Worm (Caenorhabditis elegans) whole organism, L4 larva: ENCODE measurements around the gene cutl-12.

Experiments used
- F49E8.2 ChIP-seq: sonication (generic microtip); optimal IDR thresholded peaks from 2 replicates; lab custom pipeline; 2016; ENCODE audit warnings: missing compliant biosample characterization, mild to moderate bottlenecking, missing genetic modification characterization, borderline replicate concordance
- hif-1 ChIP-seq, 2 experiments: sonication (generic microtip); optimal IDR thresholded peaks; 2 replicates each; lab custom pipeline; 2016 to 2017; ENCODE audit warnings: missing compliant biosample characterization in 2 of 2, missing genetic modification characterization in 2 of 2, missing genetic modification reagents in 2 of 2, missing genotype in 2 of 2, mild to moderate bottlenecking in 1 of 2
- lin-15B ChIP-seq: fragments of 150-350 bp; sonication (generic microtip); optimal IDR thresholded peaks from 3 replicates; lab custom pipeline; 2014; ENCODE audit warnings: missing biosample characterization, missing genetic modification characterization
- pha-4 ChIP-seq, 2 experiments: fragments of 150-350 bp in 1 of 2; fragments of 200-800 bp in 1 of 2; sonication (Bioruptor generic) in 1 of 2; IDR thresholded peaks in 1 of 2; optimal IDR thresholded peaks in 1 of 2; 2 replicates each; pipeline versions ENCODE4 v1.3.6 to Lab custom; 2014 to 2022; ENCODE audit warnings: missing genetic modification characterization in 2 of 2, missing genetic modification reagents in 2 of 2, missing biosample characterization in 1 of 2, missing compliant biosample characterization in 1 of 2
- pqm-1 ChIP-seq: sonication (generic microtip); optimal IDR thresholded peaks from 2 replicates; lab custom pipeline; 2017; ENCODE audit warnings: missing biosample characterization, missing genetic modification characterization
- unc-39 ChIP-seq: sonication (generic microtip); optimal IDR thresholded peaks from 2 replicates; lab custom pipeline; 2017; ENCODE audit warnings: missing biosample characterization, missing genetic modification characterization
- unc-62 ChIP-seq, 3 experiments: fragments of 150-350 bp in 1 of 3; sonication (generic microtip); optimal IDR thresholded peaks in 2 of 3; peaks in 1 of 3; 1 replicate in 1 of 3; 2 replicates in 2 of 3; lab custom pipeline; 2014 to 2017; ENCODE audit warnings: missing biosample characterization in 3 of 3, missing genetic modification characterization in 3 of 3, missing genetic modification reagents in 3 of 3, missing genotype in 1 of 3

ce11 chrII:8623396-8623795 is 10.9 kb downstream of the cutl-12 start, which contains the start of gene T22C8.4:
- no peak for TF ChIP-seq F49E8.2 (tag; lab: Kevin White, UChicago)
- no peak for TF ChIP-seq unc-39 (tag; lab: Kevin White, UChicago)
- TF ChIP-seq unc-62 (GFP tag; optimal IDR thresholded peaks at IDR 0.05 in 1 of 2; lab: Kevin White, UChicago) = no peak
- no peak for TF ChIP-seq unc-62 (tag; optimal IDR thresholded peaks at IDR 0.05; lab: Kevin White, UChicago)
- TF ChIP-seq lin-15B (tag; lab: Kevin White, UChicago) = no peak
- TF ChIP-seq pqm-1 (tag; lab: Kevin White, UChicago) = no peak
- no peak for TF ChIP-seq hif-1 (tag; optimal IDR thresholded peaks at IDR 0.05; lab: Kevin White, UChicago)
- no peak for TF ChIP-seq pha-4 (GFP tag; IDR thresholded peaks at IDR 0.05; lab: Robert Waterston, UW)
- TF ChIP-seq pha-4 (tag; optimal IDR thresholded peaks at IDR 0.05; lab: Kevin White, UChicago) = no peak
